Worm (Caenorhabditis elegans) whole organism, young adult: ENCODE data around the gene czw-1.

ENCODE experiments used
- B0019.2 ChIP-seq: fragments of 200-800 bp; sonication (Bioruptor generic); conservative IDR thresholded peaks from 2 replicates; pipeline ENCODE4 v1.3.6; 2022; ENCODE audit warnings: missing genetic modification reagents, missing genetic modification characterization, missing compliant biosample characterization
- Y56A3A.18 ChIP-seq: fragments of 200-800 bp; sonication (Bioruptor generic); IDR thresholded peaks from 2 replicates; pipeline ENCODE4 v1.3.6; 2022; ENCODE audit warnings: missing genetic modification reagents, missing genetic modification characterization, missing compliant biosample characterization
- attf-6 ChIP-seq: fragments of 200-800 bp; sonication (Bioruptor generic); IDR thresholded peaks from 2 replicates; pipeline ENCODE4 v1.3.6; 2022; ENCODE audit warnings: missing genetic modification reagents, missing genetic modification characterization, missing compliant biosample characterization
- chd-7 ChIP-seq: sonication (generic microtip); optimal IDR thresholded peaks from 2 replicates; lab custom pipeline; 2016; ENCODE audit warnings: mild to moderate bottlenecking, missing genetic modification characterization, moderate library complexity, missing compliant biosample characterization
- hlh-26 ChIP-seq: fragments of 200-800 bp; sonication (Bioruptor generic); conservative IDR thresholded peaks from 2 replicates; pipeline ENCODE4 v1.3.6; 2022; ENCODE audit warnings: missing genetic modification reagents, missing genetic modification characterization, missing compliant biosample characterization
- lir-1 ChIP-seq: fragments of 200-800 bp; sonication (Bioruptor generic); conservative IDR thresholded peaks from 2 replicates; pipeline ENCODE4 v1.3.6; 2022; ENCODE audit warnings: missing genetic modification reagents, missing genetic modification characterization, missing compliant biosample characterization
- pbrm-1 ChIP-seq: fragments of 200-800 bp; sonication (Bioruptor generic); IDR thresholded peaks from 2 replicates; pipeline ENCODE4 v1.3.6; 2022; ENCODE audit warnings: missing genetic modification reagents, missing genetic modification characterization, missing compliant biosample characterization
- rec-8 ChIP-seq, 2 experiments: sonication (generic microtip); optimal IDR thresholded peaks; 2 replicates each; lab custom pipeline; 2016; ENCODE audit warnings: mild to moderate bottlenecking in 2 of 2, missing genetic modification characterization in 2 of 2, missing genetic modification reagents in 2 of 2, missing genotype in 2 of 2, missing biosample characterization in 1 of 2, missing compliant biosample characterization in 1 of 2, moderate library complexity in 1 of 2
- tbp1 ChIP-seq: fragments of 200-800 bp; sonication (Bioruptor generic); optimal IDR thresholded peaks from 2 replicates; lab custom pipeline; 2018; ENCODE audit warnings: mild to moderate bottlenecking, missing genetic modification characterization, missing compliant biosample characterization
- unc-130 ChIP-seq: sonication (generic microtip); optimal IDR thresholded peaks from 2 replicates; lab custom pipeline; 2016; ENCODE audit warnings: missing genetic modification reagents, missing genetic modification characterization, missing compliant biosample characterization
- unc-62 ChIP-seq: fragments of 150-350 bp; optimal IDR thresholded peaks from 2 replicates; lab custom pipeline; 2014; ENCODE audit warnings: missing biosample characterization, missing genetic modification reagents, missing genetic modification characterization

ce11 chrIV:7897443-7897842, 49.2 kb downstream of the czw-1 start, which contains the start of gene ilys-4:
- TF ChIP-seq hlh-26 (GFP tag; lab: Robert Waterston, UW) (no peak), lir-1 (GFP tag; lab: Robert Waterston, UW) (no peak), B0019.2 (GFP tag; lab: Robert Waterston, UW) (no peak), unc-130 (GFP tag; lab: Kevin White, UChicago) (no peak), tbp1 (GFP tag; lab: Kevin White, UChicago) (no peak), Y56A3A.18 (GFP tag; lab: Robert Waterston, UW) (no peak), unc-62 (GFP tag; lab: Kevin White, UChicago) (no peak), chd-7 (tag; lab: Kevin White, UChicago) (no peak), attf-6 (GFP tag; lab: Robert Waterston, UW) (no peak), rec-8 (tag; optimal IDR thresholded peaks at IDR 0.05; lab: Kevin White, UChicago) (no peak), pbrm-1 (GFP tag; lab: Robert Waterston, UW) (no peak)
